Worm (Caenorhabditis elegans): ENCODE results near the gene F11E6.4.
A peak's percentile ranks its signal among the peaks of the same experiment; 100 is the strongest.

- TF ChIP-seq ztf-11 (tag; optimal IDR thresholded peaks at IDR 0.05) (no peak), skn-1 (tag; optimal IDR thresholded peaks at IDR 0.05) (no peak), elt-2 (tag; optimal IDR thresholded peaks at IDR 0.05) (no peak), jun-1 (tag; optimal IDR thresholded peaks at IDR 0.05) (no peak), nhr-76 (tag; optimal IDR thresholded peaks at IDR 0.05) (peak; percentile 2), nhr-25 (tag; optimal IDR thresholded peaks at IDR 0.05) (peak; percentile 63), nhr-237 (tag; optimal IDR thresholded peaks at IDR 0.05) (no peak), zag-1 (tag; optimal IDR thresholded peaks at IDR 0.05) (no peak)
Observed at ce11 chrIV:17470096-17470602, at the start of gene F11E6.4.

All from whole organism, L3 larva.